Worm (Caenorhabditis elegans) whole organism, L3 larva: ENCODE data around the gene F53F4.15.

Source experiments
- ZK546.5 ChIP-seq: sonication (generic microtip); optimal IDR thresholded peaks from 2 replicates; lab custom pipeline; 2017; ENCODE audit warnings: missing biosample characterization, missing genetic modification characterization
- aly-2 ChIP-seq: fragments of 150-350 bp; optimal IDR thresholded peaks from 2 replicates; lab custom pipeline; 2014; ENCODE audit warnings: missing biosample characterization, missing genetic modification characterization
- ama-1 ChIP-seq: fragments of 150-350 bp; optimal IDR thresholded peaks from 2 replicates; lab custom pipeline; 2018
- ceh-28 ChIP-seq: fragments of 150-350 bp; optimal IDR thresholded peaks from 2 replicates; lab custom pipeline; 2014; ENCODE audit warnings: missing biosample characterization, missing genetic modification reagents, missing genetic modification characterization
- ceh-9 ChIP-seq: sonication (generic microtip); optimal IDR thresholded peaks from 2 replicates; lab custom pipeline; 2018; ENCODE audit warnings: missing biosample characterization, missing genetic modification characterization
- daf-12 ChIP-seq: fragments of 150-350 bp; optimal IDR thresholded peaks from 2 replicates; lab custom pipeline; 2014; ENCODE audit warnings: missing biosample characterization, missing genetic modification reagents, missing genetic modification characterization
- egl-27 ChIP-seq: sonication (generic microtip); optimal IDR thresholded peaks from 4 replicates; lab custom pipeline; 2017; ENCODE audit warnings: missing biosample characterization, missing genetic modification reagents, missing genetic modification characterization
- fkh-10 ChIP-seq: sonication (generic microtip); optimal IDR thresholded peaks from 2 replicates; lab custom pipeline; 2017; ENCODE audit warnings: missing biosample characterization, missing genetic modification reagents, missing genetic modification characterization
- fkh-2 ChIP-seq: fragments of 150-350 bp; optimal IDR thresholded peaks from 2 replicates; lab custom pipeline; 2014; ENCODE audit warnings: missing biosample characterization, missing genetic modification reagents, missing genetic modification characterization
- lin-39 ChIP-seq: fragments of 150-350 bp; optimal IDR thresholded peaks from 2 replicates; lab custom pipeline; 2018; ENCODE audit warnings: missing biosample characterization, missing genetic modification reagents, missing genetic modification characterization
- lsy-12 ChIP-seq: sonication (generic microtip); optimal IDR thresholded peaks from 2 replicates; lab custom pipeline; 2016; ENCODE audit warnings: mild to moderate bottlenecking, missing genetic modification characterization, missing compliant biosample characterization
- mdl-1 ChIP-seq: fragments of 150-350 bp; optimal IDR thresholded peaks from 2 replicates; lab custom pipeline; 2014; ENCODE audit warnings: missing biosample characterization, missing genetic modification characterization
- mml-1 ChIP-seq: fragments of 150-350 bp; sonication (generic microtip); optimal IDR thresholded peaks from 3 replicates; lab custom pipeline; 2014; ENCODE audit warnings: missing biosample characterization, missing genetic modification characterization
- nfya-1 ChIP-seq: sonication (generic microtip); optimal IDR thresholded peaks from 2 replicates; lab custom pipeline; 2017; ENCODE audit warnings: missing genetic modification characterization, mild to moderate bottlenecking, missing compliant biosample characterization, antibody characterized with exemption, moderate library complexity; ENCODE audit not compliant: insufficient read depth
- nhr-11 ChIP-seq: fragments of 150-350 bp; optimal IDR thresholded peaks from 2 replicates; lab custom pipeline; 2014; ENCODE audit warnings: missing biosample characterization, missing genetic modification characterization
- nhr-23 ChIP-seq: fragments of 150-350 bp; optimal IDR thresholded peaks from 2 replicates; lab custom pipeline; 2014; ENCODE audit warnings: missing biosample characterization, missing genetic modification reagents, missing genetic modification characterization
- nhr-237 ChIP-seq: fragments of 150-350 bp; optimal IDR thresholded peaks from 2 replicates; lab custom pipeline; 2014; ENCODE audit warnings: missing biosample characterization, missing genetic modification characterization
- nhr-25 ChIP-seq: sonication (generic microtip); optimal IDR thresholded peaks from 2 replicates; lab custom pipeline; 2017; ENCODE audit warnings: missing biosample characterization, missing genetic modification characterization
- nhr-28 ChIP-seq: fragments of 150-350 bp; optimal IDR thresholded peaks from 2 replicates; lab custom pipeline; 2014; ENCODE audit warnings: missing biosample characterization, missing genetic modification characterization
- nhr-43 ChIP-seq: sonication (generic microtip); optimal IDR thresholded peaks from 2 replicates; lab custom pipeline; 2016; ENCODE audit warnings: mild to moderate bottlenecking, missing genetic modification characterization, missing compliant biosample characterization; ENCODE audit not compliant: poor library complexity, severe bottlenecking
- nhr-67 ChIP-seq: fragments of 150-350 bp; optimal IDR thresholded peaks from 2 replicates; lab custom pipeline; 2014; ENCODE audit warnings: missing biosample characterization, missing genetic modification characterization
- nhr-76 ChIP-seq: fragments of 150-350 bp; sonication (generic microtip); optimal IDR thresholded peaks from 5 replicates; lab custom pipeline; 2014; ENCODE audit warnings: missing biosample characterization, missing genetic modification characterization
- nhr-77 ChIP-seq: fragments of 150-350 bp; optimal IDR thresholded peaks from 2 replicates; lab custom pipeline; 2014; ENCODE audit warnings: missing biosample characterization, missing genetic modification characterization
- pqm-1 ChIP-seq: fragments of 150-350 bp; optimal IDR thresholded peaks from 2 replicates; lab custom pipeline; 2017; ENCODE audit warnings: missing biosample characterization, missing genetic modification characterization, inconsistent platforms
- sea-2 ChIP-seq: fragments of 150-350 bp; sonication (generic microtip); optimal IDR thresholded peaks from 4 replicates; lab custom pipeline; 2014; ENCODE audit warnings: missing biosample characterization, missing genetic modification reagents, missing genetic modification characterization
- skn-1 ChIP-seq: fragments of 150-350 bp; optimal IDR thresholded peaks from 2 replicates; lab custom pipeline; 2014; ENCODE audit warnings: missing biosample characterization, missing genetic modification characterization
- snpc-4 ChIP-seq: fragments of 150-350 bp; optimal IDR thresholded peaks from 2 replicates; lab custom pipeline; 2014; ENCODE audit warnings: missing biosample characterization, missing genetic modification characterization
- tbx-2 ChIP-seq: sonication (generic microtip); optimal IDR thresholded peaks from 2 replicates; lab custom pipeline; 2016; ENCODE audit warnings: mild to moderate bottlenecking, missing genetic modification characterization, missing compliant biosample characterization
- unc-62 ChIP-seq: fragments of 150-350 bp; sonication (generic microtip); optimal IDR thresholded peaks from 4 replicates; lab custom pipeline; 2014; ENCODE audit warnings: missing biosample characterization, missing genetic modification reagents, missing genetic modification characterization
- zag-1 ChIP-seq: fragments of 150-350 bp; optimal IDR thresholded peaks from 2 replicates; lab custom pipeline; 2014; ENCODE audit warnings: missing biosample characterization, missing genetic modification characterization
- ztf-11 ChIP-seq: fragments of 150-350 bp; optimal IDR thresholded peaks from 2 replicates; lab custom pipeline; 2014; ENCODE audit warnings: missing biosample characterization, missing genetic modification characterization
- ztf-4 ChIP-seq: fragments of 150-350 bp; optimal IDR thresholded peaks from 2 replicates; lab custom pipeline; 2014; ENCODE audit warnings: missing biosample characterization, missing genetic modification characterization

The F53F4.15 gene

ce11 chrV:13666460-13666859 is 45.7 kb downstream of the F53F4.15 start:
- TF ChIP-seq nhr-23 (tag; lab: Kevin White, UChicago): no peak
- no peak for TF ChIP-seq pqm-1 (tag; lab: Kevin White, UChicago)
- TF ChIP-seq ZK546.5 (tag; lab: Kevin White, UChicago): no peak
- TF ChIP-seq mml-1 (tag; lab: Kevin White, UChicago): no peak
- TF ChIP-seq mdl-1 (tag; lab: Kevin White, UChicago): no peak
- no peak for TF ChIP-seq nhr-237 (tag; lab: Kevin White, UChicago)
- no peak for TF ChIP-seq lin-39 (tag; lab: Kevin White, UChicago)
- no peak for TF ChIP-seq unc-62 (GFP tag; lab: Kevin White, UChicago)
- TF ChIP-seq nhr-25 (tag; lab: Kevin White, UChicago): no peak
- no peak for TF ChIP-seq ceh-9 (tag; lab: Kevin White, UChicago)
- TF ChIP-seq aly-2: no peak
- TF ChIP-seq ztf-4: no peak
- no peak for TF ChIP-seq nhr-43
- no peak for TF ChIP-seq nhr-28
- no peak for TF ChIP-seq nhr-76 (tag; lab: Kevin White, UChicago)
- TF ChIP-seq ztf-11 (tag; lab: Kevin White, UChicago): no peak
- TF ChIP-seq nhr-77 (tag; lab: Kevin White, UChicago): no peak
- no peak for TF ChIP-seq nhr-11
- TF ChIP-seq nhr-67 (tag; lab: Kevin White, UChicago): no peak
- no peak for TF ChIP-seq egl-27 (tag; lab: Kevin White, UChicago)

ce11 chrV:13668337-13668736 is 47.6 kb downstream of the F53F4.15 start:
- no peak for TF ChIP-seq ceh-28 (tag; lab: Kevin White, UChicago)
- no peak for TF ChIP-seq nhr-77 (tag; lab: Kevin White, UChicago)
- no peak for TF ChIP-seq tbx-2 (tag; lab: Kevin White, UChicago)
- TF ChIP-seq nfya-1 (tag; lab: Kevin White, UChicago): no peak
- TF ChIP-seq ama-1: no peak
- no peak for TF ChIP-seq fkh-2
- TF ChIP-seq skn-1 (tag; lab: Kevin White, UChicago): no peak
- TF ChIP-seq sea-2: no peak

ce11 chrV:13669170-13669569 is 48.4 kb downstream of the F53F4.15 start:
- no peak for TF ChIP-seq ceh-28 (tag; lab: Kevin White, UChicago)
- TF ChIP-seq daf-12 (tag; lab: Kevin White, UChicago): no peak
- no peak for TF ChIP-seq zag-1
- no peak for TF ChIP-seq nhr-237 (tag; lab: Kevin White, UChicago)
- TF ChIP-seq nhr-77 (tag; lab: Kevin White, UChicago): no peak
- no peak for TF ChIP-seq nhr-43
- TF ChIP-seq fkh-10 (GFP tag; lab: Kevin White, UChicago): no peak
- TF ChIP-seq nhr-25 (tag; lab: Kevin White, UChicago): no peak
- TF ChIP-seq nhr-23 (tag; lab: Kevin White, UChicago): no peak
- no peak for TF ChIP-seq snpc-4 (tag; lab: Kevin White, UChicago)
- no peak for TF ChIP-seq ceh-9 (tag; lab: Kevin White, UChicago)
- TF ChIP-seq lsy-12 (tag; lab: Kevin White, UChicago): no peak
- TF ChIP-seq fkh-2: no peak
- no peak for TF ChIP-seq ztf-11 (tag; lab: Kevin White, UChicago)
- TF ChIP-seq, all 47 proteins: peak for 0
